Fruit fly (Drosophila melanogaster) whole organism, embryonic: Measurements from ENCODE around the gene al.

Experiments
- Aef1 ChIP-seq: fragments of 200-800 bp; sonication (Bioruptor generic); IDR thresholded peaks from 3 replicates; pipeline ENCODE4 v1.3.6; 2022; ENCODE audit warnings: missing biosample characterization, missing genetic modification characterization
- Atf3 ChIP-seq: fragments of 200-800 bp; sonication (Bioruptor generic); optimal IDR thresholded peaks from 3 replicates; lab custom pipeline; 2016; ENCODE audit warnings: missing biosample characterization, missing genetic modification characterization
- CG10274 ChIP-seq: fragments of 200-800 bp; sonication (Bioruptor generic); optimal IDR thresholded peaks from 3 replicates; lab custom pipeline; 2017; ENCODE audit warnings: missing biosample characterization, mild to moderate bottlenecking, missing genetic modification characterization
- CG10366 ChIP-seq: fragments of 200-800 bp; sonication (Bioruptor generic); IDR thresholded peaks from 2 replicates; pipeline ENCODE4 v1.3.6; 2022; ENCODE audit warnings: missing biosample characterization, missing genetic modification characterization
- CG10565 ChIP-seq: fragments of 200-800 bp; sonication (Bioruptor generic); optimal IDR thresholded peaks from 3 replicates; lab custom pipeline; 2016; ENCODE audit warnings: missing biosample characterization, mild to moderate bottlenecking, missing genetic modification characterization
- CG11456 ChIP-seq: fragments of 200-800 bp; sonication (Bioruptor generic); IDR thresholded peaks from 3 replicates; pipeline ENCODE4 v1.3.6; 2022; ENCODE audit warnings: missing biosample characterization, missing genetic modification characterization
- CG12155 ChIP-seq: fragments of 200-800 bp; sonication (Bioruptor generic); optimal IDR thresholded peaks from 3 replicates; lab custom pipeline; 2016; ENCODE audit warnings: missing biosample characterization, missing genetic modification characterization
- CG14441 ChIP-seq: fragments of 200-800 bp; sonication (Bioruptor generic); IDR thresholded peaks from 2 replicates; pipeline ENCODE4 v1.3.6; 2022; ENCODE audit warnings: missing biosample characterization, missing genetic modification characterization
- CG15696 ChIP-seq: fragments of 200-800 bp; sonication (Bioruptor generic); optimal IDR thresholded peaks from 2 replicates; lab custom pipeline; 2019; ENCODE audit warnings: missing biosample characterization, mild to moderate bottlenecking, missing genetic modification characterization, moderate library complexity
- CG16863 ChIP-seq: fragments of 200-800 bp; sonication (Bioruptor generic); optimal IDR thresholded peaks from 3 replicates; lab custom pipeline; 2016; ENCODE audit warnings: missing biosample characterization, missing genetic modification characterization
- CG17359 ChIP-seq: fragments of 200-800 bp; sonication (Bioruptor generic); optimal IDR thresholded peaks from 3 replicates; lab custom pipeline; 2018; ENCODE audit warnings: missing biosample characterization, mild to moderate bottlenecking, missing genetic modification characterization, moderate library complexity
- CG17912 ChIP-seq: fragments of 200-800 bp; sonication (Bioruptor generic); optimal IDR thresholded peaks from 2 replicates; lab custom pipeline; 2018; ENCODE audit warnings: missing biosample characterization, mild to moderate bottlenecking, missing genetic modification characterization
- CG30403 ChIP-seq: fragments of 200-800 bp; sonication (Bioruptor generic); optimal IDR thresholded peaks from 3 replicates; lab custom pipeline; 2016; ENCODE audit warnings: missing biosample characterization, missing genetic modification characterization
- CG4617 ChIP-seq: fragments of 200-800 bp; sonication (Bioruptor generic); optimal IDR thresholded peaks from 3 replicates; lab custom pipeline; 2016; ENCODE audit warnings: missing biosample characterization, missing genetic modification characterization, borderline replicate concordance
- CG4854 ChIP-seq: fragments of 200-800 bp; sonication (Bioruptor generic); optimal IDR thresholded peaks from 2 replicates; lab custom pipeline; 2016; ENCODE audit warnings: missing biosample characterization, missing genetic modification characterization, inconsistent platforms
- CG5245 ChIP-seq: fragments of 200-800 bp; sonication (Bioruptor generic); optimal IDR thresholded peaks from 3 replicates; lab custom pipeline; 2016; ENCODE audit warnings: missing biosample characterization, missing genetic modification characterization
- CG6689 ChIP-seq: fragments of 200-800 bp; sonication (Bioruptor generic); IDR thresholded peaks from 2 replicates; pipeline ENCODE4 v1.3.6; 2022; ENCODE audit warnings: missing biosample characterization, missing genetic modification characterization
- CG8478 ChIP-seq: fragments of >200 bp; optimal IDR thresholded peaks from 2 replicates; lab custom pipeline; 2018
- Dip3 ChIP-seq: fragments of 200-800 bp; sonication (Bioruptor generic); optimal IDR thresholded peaks from 3 replicates; lab custom pipeline; 2016; ENCODE audit warnings: missing biosample characterization, missing genetic modification characterization
- HHEX ChIP-seq: fragments of 200-800 bp; sonication (Bioruptor generic); optimal IDR thresholded peaks from 3 replicates; lab custom pipeline; 2017; ENCODE audit warnings: missing biosample characterization, mild to moderate bottlenecking, missing genetic modification characterization, missing genetic modification reagents
- HLH3B ChIP-seq: fragments of 200-800 bp; sonication (Bioruptor generic); IDR thresholded peaks from 2 replicates; pipeline ENCODE4 v1.3.6; 2022; ENCODE audit warnings: missing biosample characterization, missing genetic modification characterization
- HLH4C ChIP-seq: fragments of 200-800 bp; sonication (Bioruptor generic); IDR thresholded peaks from 3 replicates; pipeline ENCODE4 v1.3.6; 2022; ENCODE audit warnings: missing biosample characterization, missing genetic modification characterization; ENCODE audit not compliant: partially characterized antibody
- Hr51 ChIP-seq, 2 experiments: fragments of 200-800 bp; sonication (Bioruptor generic); optimal IDR thresholded peaks; 2 replicates in 1 of 2; 3 replicates in 1 of 2; lab custom pipeline; 2016 to 2018; ENCODE audit warnings: missing biosample characterization in 2 of 2, missing genetic modification characterization in 2 of 2, mild to moderate bottlenecking in 1 of 2, moderate library complexity in 1 of 2
- MBD-R2 ChIP-seq: fragments of 200-800 bp; sonication (Bioruptor generic); IDR thresholded peaks from 2 replicates; pipeline ENCODE4 v1.3.6; 2022; ENCODE audit warnings: missing biosample characterization, missing genetic modification characterization
- MTF-1 ChIP-seq: fragments of 200-800 bp; sonication (Bioruptor generic); optimal IDR thresholded peaks from 2 replicates; lab custom pipeline; 2018; ENCODE audit warnings: missing biosample characterization, mild to moderate bottlenecking, missing genetic modification characterization, borderline replicate concordance
- Myb ChIP-seq: fragments of 200-800 bp; sonication (Bioruptor generic); optimal IDR thresholded peaks from 2 replicates; lab custom pipeline; 2016; ENCODE audit warnings: missing biosample characterization, missing genetic modification characterization
- Nf-YA ChIP-seq: fragments of 200-800 bp; sonication (Bioruptor generic); IDR thresholded peaks from 2 replicates; pipeline ENCODE4 v1.3.6; 2022; ENCODE audit warnings: missing biosample characterization, missing genetic modification characterization
- Nf-YB ChIP-seq: fragments of 200-800 bp; sonication (Bioruptor generic); optimal IDR thresholded peaks from 3 replicates; lab custom pipeline; 2019; ENCODE audit warnings: missing biosample characterization, mild to moderate bottlenecking, missing genetic modification characterization, moderate library complexity
- Sox102F ChIP-seq: fragments of 200-800 bp; sonication (Bioruptor generic); optimal IDR thresholded peaks from 2 replicates; lab custom pipeline; 2018; ENCODE audit warnings: missing biosample characterization, mild to moderate bottlenecking, missing genetic modification characterization, moderate library complexity
- az2 ChIP-seq: fragments of 200-800 bp; sonication (Bioruptor generic); optimal IDR thresholded peaks from 3 replicates; lab custom pipeline; 2016; ENCODE audit warnings: missing biosample characterization, missing genetic modification characterization
- cg ChIP-seq: fragments of 200-800 bp; sonication (Bioruptor generic); optimal IDR thresholded peaks from 3 replicates; lab custom pipeline; 2019; ENCODE audit warnings: missing biosample characterization, mild to moderate bottlenecking, missing genetic modification characterization, moderate library complexity
- ci ChIP-seq: fragments of 200-800 bp; sonication (Bioruptor generic); IDR thresholded peaks from 3 replicates; pipeline ENCODE4 v1.3.6; 2022; ENCODE audit warnings: missing biosample characterization, missing genetic modification characterization
- cwo ChIP-seq: fragments of 200-800 bp; sonication (Bioruptor generic); optimal IDR thresholded peaks from 3 replicates; lab custom pipeline; 2017; ENCODE audit warnings: missing biosample characterization, missing genetic modification characterization, mild to moderate bottlenecking, moderate library complexity, missing genetic modification reagents
- dpn ChIP-seq, 2 experiments: fragments of 200-800 bp; sonication (Bioruptor generic); optimal IDR thresholded peaks; 3 replicates each; lab custom pipeline; 2016; ENCODE audit warnings: missing biosample characterization in 2 of 2, missing genetic modification characterization in 2 of 2
- emc ChIP-seq: fragments of 200-800 bp; sonication (Bioruptor generic); optimal IDR thresholded peaks from 2 replicates; lab custom pipeline; 2016; ENCODE audit warnings: missing biosample characterization, missing genetic modification characterization
- exex ChIP-seq: fragments of 200-800 bp; sonication (Bioruptor generic); optimal IDR thresholded peaks from 4 replicates; lab custom pipeline; 2018; ENCODE audit warnings: missing biosample characterization, mild to moderate bottlenecking, missing genetic modification characterization, moderate library complexity
- eyg ChIP-seq: fragments of 200-800 bp; sonication (Bioruptor generic); optimal IDR thresholded peaks from 3 replicates; lab custom pipeline; 2016; ENCODE audit warnings: missing biosample characterization, missing genetic modification characterization
- lilli ChIP-seq: fragments of 200-800 bp; sonication (Bioruptor generic); optimal IDR thresholded peaks from 3 replicates; lab custom pipeline; 2016; ENCODE audit warnings: missing biosample characterization, missing genetic modification characterization
- lmd ChIP-seq: fragments of 200-800 bp; sonication (Bioruptor generic); IDR thresholded peaks from 2 replicates; pipeline ENCODE4 v1.3.6; 2022; ENCODE audit warnings: missing biosample characterization, missing genetic modification characterization
- lov ChIP-seq, 2 experiments: fragments of 200-800 bp in 1 of 2; fragments of >200 bp in 1 of 2; sonication (Bioruptor generic) in 1 of 2; IDR thresholded peaks in 1 of 2; optimal IDR thresholded peaks in 1 of 2; 2 replicates in 1 of 2; 3 replicates in 1 of 2; pipeline versions ENCODE4 v1.3.6 to Lab custom; 2017 to 2022; ENCODE audit warnings: missing biosample characterization in 1 of 2, missing genetic modification characterization in 1 of 2
- oc ChIP-seq: fragments of 200-800 bp; sonication (Bioruptor generic); optimal IDR thresholded peaks from 2 replicates; lab custom pipeline; 2018; ENCODE audit warnings: missing biosample characterization, mild to moderate bottlenecking, missing genetic modification characterization, moderate library complexity
- onecut ChIP-seq: fragments of 200-800 bp; sonication (Bioruptor generic); IDR thresholded peaks from 2 replicates; pipeline ENCODE4 v1.3.6; 2022; ENCODE audit warnings: missing biosample characterization, missing genetic modification characterization
- pfk ChIP-seq: fragments of 200-800 bp; sonication (Bioruptor generic); optimal IDR thresholded peaks from 2 replicates; lab custom pipeline; 2018; ENCODE audit warnings: missing biosample characterization, mild to moderate bottlenecking, missing genetic modification characterization, moderate library complexity
- psq ChIP-seq: fragments of 200-800 bp; sonication (Bioruptor generic); optimal IDR thresholded peaks from 2 replicates; lab custom pipeline; 2017; ENCODE audit warnings: missing biosample characterization, missing genetic modification characterization
- sc ChIP-seq, 3 experiments: fragments of >200 bp in 2 of 3; fragments of 200-800 bp in 1 of 3; sonication (Bioruptor generic) in 1 of 3; optimal IDR thresholded peaks; 2 replicates in 2 of 3; 3 replicates in 1 of 3; lab custom pipeline; 2017; ENCODE audit warnings: mild to moderate bottlenecking in 1 of 3, missing biosample characterization in 1 of 3, missing genetic modification characterization in 1 of 3, missing genetic modification reagents in 1 of 3
- stc ChIP-seq: fragments of 200-800 bp; sonication (Bioruptor generic); IDR thresholded peaks from 2 replicates; pipeline ENCODE4 v1.3.6; 2022; ENCODE audit warnings: missing biosample characterization, missing genetic modification characterization
- sug ChIP-seq: fragments of 200-800 bp; optimal IDR thresholded peaks from 2 replicates; lab custom pipeline; 2019; ENCODE audit warnings: missing biosample characterization, mild to moderate bottlenecking, missing genetic modification characterization, moderate library complexity
- tin ChIP-seq: fragments of 200-800 bp; sonication (Bioruptor generic); optimal IDR thresholded peaks from 3 replicates; lab custom pipeline; 2016; ENCODE audit warnings: missing biosample characterization, missing genetic modification characterization

Gene al

DNA sequence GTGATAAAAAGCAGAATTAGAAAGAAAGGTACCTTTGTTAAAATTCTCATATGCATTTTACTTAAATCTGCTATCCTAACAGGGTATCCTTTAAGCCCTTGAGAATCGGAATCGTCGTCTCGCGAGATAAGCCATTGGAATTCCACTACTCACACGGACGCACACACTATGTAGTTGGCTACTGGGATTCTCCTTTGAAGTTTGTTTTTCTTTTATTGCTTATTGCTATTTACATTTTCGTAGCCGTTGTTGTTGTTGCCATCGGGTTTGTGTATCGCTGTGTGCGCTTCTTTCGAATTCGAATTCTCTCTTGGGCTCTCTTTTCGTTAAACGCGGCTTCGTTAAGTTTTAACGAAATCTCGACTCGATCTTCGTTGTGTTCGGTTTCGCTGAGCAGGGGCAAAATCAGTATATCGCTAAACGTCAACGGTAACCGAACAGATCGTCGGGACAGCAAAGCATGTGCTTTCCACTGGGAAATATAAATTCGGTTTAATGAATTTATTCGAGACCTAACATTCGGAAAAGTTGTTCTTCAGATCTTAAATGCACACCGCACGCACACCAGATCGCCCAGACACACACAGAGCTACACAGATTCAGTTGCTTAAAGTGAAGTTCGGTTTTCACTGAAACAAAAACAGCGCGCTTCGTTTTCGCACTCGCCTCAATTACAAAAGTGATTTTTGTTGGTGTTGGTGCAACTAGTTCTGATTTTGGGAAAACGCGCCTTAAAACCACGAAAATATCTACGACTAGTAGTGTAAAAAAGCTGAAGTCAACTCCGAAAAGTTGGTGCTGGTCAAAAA lies 53.1 kb downstream of the al start, which contains the start of gene ex (continued):
- TF ChIP-seq ci (GFP tag; lab: Robert Waterston, UW), result peak; percentile 88
- TF ChIP-seq Dip3 (GFP tag; lab: Kevin White, UChicago), result no peak
- TF ChIP-seq CG4854 (GFP tag; lab: Kevin White, UChicago), result peak; percentile 31
- TF ChIP-seq MTF-1, result peak; percentile 79
- TF ChIP-seq Atf3 (GFP tag; lab: Kevin White, UChicago), result no peak
- no peak for TF ChIP-seq CG12155 (GFP tag; lab: Kevin White, UChicago)
- TF ChIP-seq emc, result no peak
- no peak for TF ChIP-seq CG4617 (GFP tag; lab: Kevin White, UChicago)
- peak; percentile 35 for TF ChIP-seq oc (tag; lab: Kevin White, UChicago)
- TF ChIP-seq sug, result peak; percentile 52
- TF ChIP-seq CG11456 (GFP tag; lab: Robert Waterston, UW), result no peak; the same call in 2 of the 3 replicates
- TF ChIP-seq stc (GFP tag; lab: Robert Waterston, UW), result peak; percentile 66; the same call in 1 of the 2 replicates
- TF ChIP-seq exex (tag; lab: Kevin White, UChicago), result peak; percentile 14
- no peak for TF ChIP-seq CG6689
- TF ChIP-seq pfk, result peak; percentile 66
- peak; percentile 15 for TF ChIP-seq CG16863 (GFP tag; lab: Kevin White, UChicago)
- TF ChIP-seq lov (optimal IDR thresholded peaks at IDR 0.05; lab: Kevin White, UChicago), result no peak
- TF ChIP-seq lov (GFP tag; IDR thresholded peaks at IDR 0.05; lab: Robert Waterston, UW), result peak; percentile 52; the same call in 1 of the 3 replicates
- 0 out of 3 replicates have a peak, but pooled peaks have one; percentile 33 for TF ChIP-seq Aef1 (GFP tag; lab: Robert Waterston, UW)
- peak; percentile 43; the same call in 1 of the 3 replicates for TF ChIP-seq HLH4C (GFP tag; lab: Robert Waterston, UW)
- TF ChIP-seq CG14441 (GFP tag; lab: Robert Waterston, UW), result no peak
- TF ChIP-seq cwo (GFP tag; lab: Kevin White, UChicago), result peak; percentile 40
- TF ChIP-seq sc (optimal IDR thresholded peaks at IDR 0.05; lab: Kevin White, UChicago), result no peak
- peak; percentile 52 for TF ChIP-seq sc (GFP tag; optimal IDR thresholded peaks at IDR 0.05; lab: Kevin White, UChicago)
- TF ChIP-seq dpn (GFP tag; optimal IDR thresholded peaks at IDR 0.05; lab: Kevin White, UChicago), result peak in 1 of 2 experiments; percentile 4
- TF ChIP-seq lmd (GFP tag; lab: Robert Waterston, UW), result no peak
- no peak for TF ChIP-seq tin (GFP tag; lab: Kevin White, UChicago)
- TF ChIP-seq Hr51 (GFP tag; optimal IDR thresholded peaks at IDR 0.05; lab: Kevin White, UChicago), result peak; percentile 7 to 13
- no peak for TF ChIP-seq CG30403 (GFP tag; lab: Kevin White, UChicago)
- TF ChIP-seq CG17912 (GFP tag; lab: Kevin White, UChicago), result peak; percentile 71
- TF ChIP-seq cg, result peak; percentile 59
- peak; percentile 15 for TF ChIP-seq lilli (GFP tag; lab: Kevin White, UChicago)
- peak; percentile 49; the same call in 1 of the 2 replicates for TF ChIP-seq HLH3B (GFP tag; lab: Robert Waterston, UW)
- TF ChIP-seq Myb, result peak; percentile 28
- TF ChIP-seq onecut (GFP tag; lab: Robert Waterston, UW), result peak; percentile 60
- TF ChIP-seq az2 (GFP tag; lab: Kevin White, UChicago), result no peak
- TF ChIP-seq CG10366 (GFP tag; lab: Robert Waterston, UW), result no peak
- peak; percentile 79 for TF ChIP-seq CG17359 (tag; lab: Kevin White, UChicago)
- peak; percentile 67 for TF ChIP-seq CG15696 (tag; lab: Kevin White, UChicago)
- TF ChIP-seq CG10565 (GFP tag; lab: Kevin White, UChicago), result no peak
- TF ChIP-seq eyg (GFP tag; lab: Kevin White, UChicago), result peak; percentile 53
- TF ChIP-seq CG5245, result no peak
- peak; percentile 43 for TF ChIP-seq Nf-YB (GFP tag; lab: Kevin White, UChicago)
- peak; percentile 76 for TF ChIP-seq psq
- peak; percentile 49 for TF ChIP-seq HHEX (GFP tag; lab: Kevin White, UChicago)
- TF ChIP-seq CG8478 (lab: Kevin White, UChicago), result no peak
- no peak; the same call in 1 of the 2 replicates for TF ChIP-seq MBD-R2 (GFP tag; lab: Robert Waterston, UW)
- peak; percentile 42 for TF ChIP-seq Sox102F (GFP tag; lab: Kevin White, UChicago)
- no peak for TF ChIP-seq CG10274 (GFP tag; lab: Kevin White, UChicago)
- 0 out of 2 replicates have a peak, but pooled peaks have one; percentile 26 for TF ChIP-seq Nf-YA (GFP tag; lab: Robert Waterston, UW)
